Worm (Caenorhabditis elegans): ENCODE data around the gene pes-9.

Gene pes-9

ce11 chrV:14597681-14598184 is 899 bp upstream of the pes-9 start, which contains the start of gene R11H6.2:
R11H6.2 (plus strand) TSS chrV:14598006.
- TF ChIP-seq med-1 (GFP tag; optimal IDR thresholded peaks at IDR 0.05; ENCODE audit: insufficient read depth) = no peak
- no peak for TF ChIP-seq flt-1 (GFP tag; IDR thresholded peaks at IDR 0.05)
- TF ChIP-seq cog-1 (tag; optimal IDR thresholded peaks at IDR 0.05) = no peak
- no peak for TF ChIP-seq tab-1 (GFP tag; IDR thresholded peaks at IDR 0.05)
- TF ChIP-seq T22C8.4 (GFP tag; IDR thresholded peaks at IDR 0.05) = no peak
- no peak for TF ChIP-seq ref-1 (GFP tag; conservative IDR thresholded peaks at IDR 0.05)
- TF ChIP-seq klf-2 (GFP tag; conservative IDR thresholded peaks at IDR 0.05) = no peak
- no peak for TF ChIP-seq ztf-29 (GFP tag; IDR thresholded peaks at IDR 0.05)
- no peak for TF ChIP-seq ztf-23 (GFP tag; IDR thresholded peaks at IDR 0.05)

ce11 chrV:14595984-14596383 is 850 bp downstream of the pes-9 start:
- TF ChIP-seq med-1 (GFP tag; optimal IDR thresholded peaks at IDR 0.05; ENCODE audit: insufficient read depth) (no peak), ref-1 (GFP tag; conservative IDR thresholded peaks at IDR 0.05) (no peak), ztf-29 (GFP tag; IDR thresholded peaks at IDR 0.05) (no peak), klf-2 (GFP tag; conservative IDR thresholded peaks at IDR 0.05) (no peak), tab-1 (GFP tag; IDR thresholded peaks at IDR 0.05) (no peak), cog-1 (tag; optimal IDR thresholded peaks at IDR 0.05) (no peak), T22C8.4 (GFP tag; IDR thresholded peaks at IDR 0.05) (no peak), ztf-23 (GFP tag; IDR thresholded peaks at IDR 0.05) (no peak), flt-1 (GFP tag; IDR thresholded peaks at IDR 0.05) (no peak)

DNA sequence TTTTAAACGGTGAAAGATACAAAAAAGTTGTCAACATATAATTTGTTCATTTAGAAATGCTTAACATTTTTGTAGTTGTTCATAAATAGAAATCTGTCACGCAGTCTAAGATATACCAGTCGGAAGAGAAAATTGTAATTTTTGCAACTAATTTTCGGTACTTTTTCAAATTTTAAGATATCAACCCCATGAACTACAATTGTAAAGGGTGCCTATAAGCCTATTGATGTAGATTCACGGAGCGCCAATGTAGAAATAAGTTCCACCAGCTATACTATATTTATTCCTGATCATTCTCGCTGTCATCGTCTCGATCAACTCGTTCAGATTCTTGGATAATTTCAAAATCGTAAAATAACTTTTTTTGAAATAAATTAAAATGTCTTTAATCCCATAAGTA is 1.9 kb downstream of the pes-9 start:
- no peak for TF ChIP-seq flt-1 (GFP tag; IDR thresholded peaks at IDR 0.05)
- no peak for TF ChIP-seq T22C8.4 (GFP tag; IDR thresholded peaks at IDR 0.05)
- TF ChIP-seq tab-1 (GFP tag; IDR thresholded peaks at IDR 0.05) = no peak
- no peak for TF ChIP-seq ztf-29 (GFP tag; IDR thresholded peaks at IDR 0.05)
- no peak for TF ChIP-seq ref-1 (GFP tag; conservative IDR thresholded peaks at IDR 0.05)
- no peak for TF ChIP-seq med-1 (GFP tag; optimal IDR thresholded peaks at IDR 0.05; ENCODE audit: insufficient read depth)
- TF ChIP-seq cog-1 (tag; optimal IDR thresholded peaks at IDR 0.05) = no peak
- TF ChIP-seq klf-2 (GFP tag; conservative IDR thresholded peaks at IDR 0.05) = no peak
- TF ChIP-seq ztf-23 (GFP tag; IDR thresholded peaks at IDR 0.05) = no peak

DNA sequence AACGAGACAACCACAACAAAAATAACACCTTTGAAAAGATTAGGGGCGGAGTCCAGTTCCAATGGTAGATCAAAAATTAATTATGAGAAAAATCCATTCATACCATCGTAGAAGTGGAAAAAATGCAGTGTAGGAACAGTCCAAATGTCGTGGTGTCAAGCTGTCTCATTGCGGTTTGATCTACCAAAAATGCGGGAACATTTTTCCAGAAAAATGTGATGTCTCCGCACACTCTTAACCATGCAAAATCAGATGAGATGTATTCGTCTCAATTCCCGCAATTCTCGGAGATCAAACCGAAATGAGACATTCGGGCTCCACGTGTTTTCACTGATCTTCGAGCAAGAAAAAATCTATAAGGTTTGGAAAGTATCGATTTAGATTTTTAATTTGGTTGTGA is 2.7 kb downstream of the pes-9 start:
- TF ChIP-seq ztf-29 (GFP tag; IDR thresholded peaks at IDR 0.05) = no peak
- no peak for TF ChIP-seq tab-1 (GFP tag; IDR thresholded peaks at IDR 0.05)
- no peak for TF ChIP-seq ref-1 (GFP tag; conservative IDR thresholded peaks at IDR 0.05)
- TF ChIP-seq flt-1 (GFP tag; IDR thresholded peaks at IDR 0.05) = no peak
- TF ChIP-seq klf-2 (GFP tag; conservative IDR thresholded peaks at IDR 0.05) = no peak
- TF ChIP-seq med-1 (GFP tag; optimal IDR thresholded peaks at IDR 0.05; ENCODE audit: insufficient read depth) = no peak
- no peak for TF ChIP-seq T22C8.4 (GFP tag; IDR thresholded peaks at IDR 0.05)
- TF ChIP-seq cog-1 (tag; optimal IDR thresholded peaks at IDR 0.05) = no peak
- no peak for TF ChIP-seq ztf-23 (GFP tag; IDR thresholded peaks at IDR 0.05)

DNA sequence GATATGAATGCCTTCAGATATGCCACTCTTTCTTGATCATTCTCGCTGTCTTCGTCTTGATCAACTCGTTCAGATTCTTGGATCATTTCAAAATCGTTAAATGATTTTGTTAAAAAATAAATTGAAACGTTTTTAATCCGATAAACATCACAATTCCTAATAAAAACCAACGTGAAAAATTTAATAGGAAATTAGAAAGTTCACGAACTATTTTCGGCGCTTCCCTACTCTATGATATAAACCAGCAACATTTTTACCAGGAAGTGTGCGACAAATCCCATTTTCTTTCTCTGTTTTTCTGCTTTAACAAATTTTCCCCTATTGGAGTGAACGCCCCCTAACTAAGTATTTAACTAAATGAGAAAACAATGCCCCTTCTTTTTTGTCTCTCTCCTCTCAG is 11.5 kb downstream of the pes-9 start, which contains the start of gene Y40H4A.2:
TSS of gene Y40H4A.2 (minus strand) at position 101 of the 400 bp plus-strand sequence.
- TF ChIP-seq ztf-23 (GFP tag; IDR thresholded peaks at IDR 0.05) (no peak), ztf-29 (GFP tag; IDR thresholded peaks at IDR 0.05) (no peak), flt-1 (GFP tag; IDR thresholded peaks at IDR 0.05) (no peak), klf-2 (GFP tag; conservative IDR thresholded peaks at IDR 0.05) (no peak), ref-1 (GFP tag; conservative IDR thresholded peaks at IDR 0.05) (no peak), med-1 (GFP tag; optimal IDR thresholded peaks at IDR 0.05; ENCODE audit: insufficient read depth) (no peak), cog-1 (tag; optimal IDR thresholded peaks at IDR 0.05) (no peak), T22C8.4 (GFP tag; IDR thresholded peaks at IDR 0.05) (no peak), tab-1 (GFP tag; IDR thresholded peaks at IDR 0.05) (no peak)

ce11 chrV:14579619-14580018 is 17.2 kb downstream of the pes-9 start, which contains the start of gene gar-3:
gar-3 (minus strand) TSS chrV:14579719.
- TF ChIP-seq cog-1 (tag; optimal IDR thresholded peaks at IDR 0.05) = no peak
- TF ChIP-seq ref-1 (GFP tag; conservative IDR thresholded peaks at IDR 0.05) = no peak
- no peak for TF ChIP-seq tab-1 (GFP tag; IDR thresholded peaks at IDR 0.05)
- no peak for TF ChIP-seq klf-2 (GFP tag; conservative IDR thresholded peaks at IDR 0.05)

- TF ChIP-seq med-1 (GFP tag; optimal IDR thresholded peaks at IDR 0.05; ENCODE audit: insufficient read depth) (no peak), ztf-29 (GFP tag; IDR thresholded peaks at IDR 0.05) (no peak), klf-2 (GFP tag; conservative IDR thresholded peaks at IDR 0.05) (no peak), cog-1 (tag; optimal IDR thresholded peaks at IDR 0.05) (no peak), flt-1 (GFP tag; IDR thresholded peaks at IDR 0.05) (no peak), tab-1 (GFP tag; IDR thresholded peaks at IDR 0.05) (no peak), ref-1 (GFP tag; conservative IDR thresholded peaks at IDR 0.05) (no peak), T22C8.4 (GFP tag; IDR thresholded peaks at IDR 0.05) (no peak), ztf-23 (GFP tag; IDR thresholded peaks at IDR 0.05) (no peak)
Measured at ce11 chrV:14576745-14577373, 20.0 kb downstream of the pes-9 start.

DNA sequence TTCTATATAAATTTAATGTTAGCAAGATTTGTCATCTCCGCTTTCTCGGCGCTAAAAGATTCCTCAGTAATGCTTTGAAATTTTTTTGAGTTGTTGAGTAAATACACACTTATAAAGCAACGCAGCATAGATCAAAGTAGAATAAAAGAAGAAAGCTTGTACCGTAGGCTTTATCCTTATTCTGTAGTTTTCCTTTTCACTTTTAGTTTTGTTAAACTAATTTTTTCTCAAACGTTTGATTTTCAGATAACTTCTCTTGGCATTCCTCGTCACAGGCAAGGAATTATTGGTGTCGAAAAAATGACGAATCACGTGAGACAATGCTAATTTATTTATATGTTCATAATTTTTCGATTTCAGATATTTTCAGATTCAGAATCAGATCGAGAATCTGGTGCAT is 34.2 kb downstream of the pes-9 start, which contains the start of gene C53A5.11:
TSS of gene C53A5.11 (plus strand) at position 301 of the 400 bp plus-strand sequence.
- no peak for TF ChIP-seq flt-1 (GFP tag; IDR thresholded peaks at IDR 0.05)
- no peak for TF ChIP-seq tab-1 (GFP tag; IDR thresholded peaks at IDR 0.05)
- no peak for TF ChIP-seq T22C8.4 (GFP tag; IDR thresholded peaks at IDR 0.05)
- no peak for TF ChIP-seq cog-1 (tag; optimal IDR thresholded peaks at IDR 0.05)
- TF ChIP-seq klf-2 (GFP tag; conservative IDR thresholded peaks at IDR 0.05) = no peak
- TF ChIP-seq ztf-23 (GFP tag; IDR thresholded peaks at IDR 0.05) = no peak
- no peak for TF ChIP-seq ztf-29 (GFP tag; IDR thresholded peaks at IDR 0.05)
- no peak for TF ChIP-seq ref-1 (GFP tag; conservative IDR thresholded peaks at IDR 0.05)

- no peak for TF ChIP-seq tab-1 (GFP tag; IDR thresholded peaks at IDR 0.05)
- no peak for TF ChIP-seq ztf-29 (GFP tag; IDR thresholded peaks at IDR 0.05)
- no peak for TF ChIP-seq cog-1 (tag; optimal IDR thresholded peaks at IDR 0.05)
Measured at ce11 chrV:14559312-14559711, 37.5 kb downstream of the pes-9 start, which contains the start of gene srt-32. srt-32 (plus strand) TSS chrV:14559612.

DNA sequence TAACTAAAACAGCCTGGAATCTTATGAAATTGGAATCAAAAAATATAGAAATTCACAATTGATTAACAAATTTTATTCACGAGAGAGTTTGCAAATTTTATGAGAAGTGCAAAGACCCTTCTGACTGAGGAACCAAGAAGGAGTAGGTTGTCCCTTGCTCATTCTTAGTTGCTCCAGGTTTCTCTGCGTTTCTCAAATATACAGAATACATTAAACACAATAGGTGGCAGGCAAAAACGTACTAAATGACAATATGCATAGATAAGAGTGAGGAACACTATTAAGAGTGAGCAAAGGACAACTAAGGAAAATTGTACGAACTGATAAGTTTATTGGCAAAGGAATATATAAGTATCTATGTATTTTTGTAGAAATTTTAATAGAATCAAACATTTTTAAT is 38.1 kb downstream of the pes-9 start, which contains the start of gene C53A5.9:
TSS of gene C53A5.9 (minus strand) at position 101 of the 400 bp plus-strand sequence.
- TF ChIP-seq klf-2 (GFP tag; conservative IDR thresholded peaks at IDR 0.05) (no peak), T22C8.4 (GFP tag; IDR thresholded peaks at IDR 0.05) (no peak), flt-1 (GFP tag; IDR thresholded peaks at IDR 0.05) (no peak), tab-1 (GFP tag; IDR thresholded peaks at IDR 0.05) (no peak), ztf-23 (GFP tag; IDR thresholded peaks at IDR 0.05) (no peak), med-1 (GFP tag; optimal IDR thresholded peaks at IDR 0.05; ENCODE audit: insufficient read depth) (no peak), ztf-29 (GFP tag; IDR thresholded peaks at IDR 0.05) (no peak), cog-1 (tag; optimal IDR thresholded peaks at IDR 0.05) (no peak), ref-1 (GFP tag; conservative IDR thresholded peaks at IDR 0.05) (no peak)
